Fruit fly (Drosophila melanogaster): ENCODE measurements around the gene emei.

The emei gene

dm6 chr3L:11118627-11119395 lies 9.3 kb downstream of the emei start (continued):
- TF ChIP-seq CoRest (tag; optimal IDR thresholded peaks at IDR 0.05), result peak; percentile 46
- TF ChIP-seq Hmx (GFP tag; optimal IDR thresholded peaks at IDR 0.05), result no peak
- peak; percentile 66 for TF ChIP-seq gcm (GFP tag; optimal IDR thresholded peaks at IDR 0.05)
- TF ChIP-seq Sry-δ (GFP tag; optimal IDR thresholded peaks at IDR 0.05), result no peak
- peak; percentile 4 for TF ChIP-seq Bdp1 (GFP tag; optimal IDR thresholded peaks at IDR 0.05)
- no peak for TF ChIP-seq sc (optimal IDR thresholded peaks at IDR 0.05)
- TF ChIP-seq sc (GFP tag; optimal IDR thresholded peaks at IDR 0.05), result peak; percentile 73
- TF ChIP-seq mam (GFP tag; optimal IDR thresholded peaks at IDR 0.05), result peak; percentile 7
- TF ChIP-seq CG12071 (GFP tag; optimal IDR thresholded peaks at IDR 0.05), result peak; percentile 80
- TF ChIP-seq ara (GFP tag; IDR thresholded peaks at IDR 0.05), result peak; percentile 76
- no peak for TF ChIP-seq CG14965 (GFP tag; optimal IDR thresholded peaks at IDR 0.05; ENCODE audit: borderline replicate concordance)
- 0 out of 3 replicates have a peak, but pooled peaks have one; percentile 71 for TF ChIP-seq CG2199 (GFP tag; IDR thresholded peaks at IDR 0.05)
- no peak for TF ChIP-seq dimm (GFP tag; IDR thresholded peaks at IDR 0.05)
- TF ChIP-seq CG8290 (GFP tag; optimal IDR thresholded peaks at IDR 0.05), result peak; percentile 43
- peak; percentile 87 to 88 for TF ChIP-seq CG8290 (tag; optimal IDR thresholded peaks at IDR 0.05)
- peak; percentile 2 for TF ChIP-seq Ssrp (tag; optimal IDR thresholded peaks at IDR 0.05)
- peak; percentile 27; the same call in 1 of the 3 replicates for TF ChIP-seq tgo (GFP tag; IDR thresholded peaks at IDR 0.05)
- peak; percentile 25 for TF ChIP-seq CG10267 (tag; optimal IDR thresholded peaks at IDR 0.05)
- TF ChIP-seq Fer1 (GFP tag; optimal IDR thresholded peaks at IDR 0.05), result peak; percentile 91
- no peak for TF ChIP-seq D (optimal IDR thresholded peaks at IDR 0.05)
- TF ChIP-seq D (GFP tag; optimal IDR thresholded peaks at IDR 0.05), result peak; percentile 61
- peak; percentile 65 for TF ChIP-seq Deaf1 (tag; optimal IDR thresholded peaks at IDR 0.05)
- TF ChIP-seq H2.0 (GFP tag; IDR thresholded peaks at IDR 0.05), result peak; percentile 57; the same call in 1 of the 2 replicates
- peak; percentile 11 for TF ChIP-seq lbe (GFP tag; optimal IDR thresholded peaks at IDR 0.05)
- TF ChIP-seq Dip3 (GFP tag; optimal IDR thresholded peaks at IDR 0.05), result peak; percentile 31
- TF ChIP-seq CG3838 (GFP tag; optimal IDR thresholded peaks at IDR 0.05), result peak; percentile 73
- peak; percentile 81 for TF ChIP-seq CG7745 (tag; optimal IDR thresholded peaks at IDR 0.05)
- TF ChIP-seq CG4820 (GFP tag; optimal IDR thresholded peaks at IDR 0.05), result no peak
- peak; percentile 77 for TF ChIP-seq CG9727 (GFP tag; optimal IDR thresholded peaks at IDR 0.05)
- TF ChIP-seq CG8944 (GFP tag; optimal IDR thresholded peaks at IDR 0.05), result peak; percentile 37
- TF ChIP-seq CG6791 (GFP tag; IDR thresholded peaks at IDR 0.05; ENCODE audit: partially characterized antibody), result no peak
- peak; percentile 38 for TF ChIP-seq HLH54F (GFP tag; optimal IDR thresholded peaks at IDR 0.05)
- TF ChIP-seq CG33557 (GFP tag; optimal IDR thresholded peaks at IDR 0.05), result peak; percentile 85
- TF ChIP-seq gem (tag; optimal IDR thresholded peaks at IDR 0.05), result peak; percentile 63
- no peak for TF ChIP-seq cato (GFP tag; optimal IDR thresholded peaks at IDR 0.05; ENCODE audit: borderline replicate concordance)
- TF ChIP-seq CG10654 (GFP tag; optimal IDR thresholded peaks at IDR 0.05), result peak; percentile 8
- peak; percentile 37 for TF ChIP-seq Lhr (GFP tag; optimal IDR thresholded peaks at IDR 0.05)
- peak; percentile 77 for TF ChIP-seq bab2 (GFP tag; optimal IDR thresholded peaks at IDR 0.05)
- peak; percentile 26 for TF ChIP-seq CG10979 (tag; optimal IDR thresholded peaks at IDR 0.05)
- peak; percentile 11 for TF ChIP-seq Xbp1 (GFP tag; optimal IDR thresholded peaks at IDR 0.05)
- TF ChIP-seq hth (optimal IDR thresholded peaks at IDR 0.05), result no peak
- TF ChIP-seq CG6765 (GFP tag; optimal IDR thresholded peaks at IDR 0.05), result peak; percentile 79
- TF ChIP-seq lilli (GFP tag; optimal IDR thresholded peaks at IDR 0.05), result no peak
- TF ChIP-seq CG9876 (GFP tag; optimal IDR thresholded peaks at IDR 0.05), result peak; percentile 57
- peak; percentile 12 for TF ChIP-seq CG4424 (GFP tag; optimal IDR thresholded peaks at IDR 0.05)
- TF ChIP-seq zfh1 (GFP tag; IDR thresholded peaks at IDR 0.05), result peak; percentile 77
- peak; percentile 45 for TF ChIP-seq CG5245 (GFP tag; optimal IDR thresholded peaks at IDR 0.05)
- TF ChIP-seq Elba2 (GFP tag; optimal IDR thresholded peaks at IDR 0.05), result no peak
- no peak; the same call in 1 of the 2 replicates for TF ChIP-seq amos (GFP tag; IDR thresholded peaks at IDR 0.05; ENCODE audit: partially characterized antibody)
- peak; percentile 72 for TF ChIP-seq Sox100B (GFP tag; optimal IDR thresholded peaks at IDR 0.05)
